Fruit fly (Drosophila melanogaster): ENCODE measurements around the gene CG2685.

DNA sequence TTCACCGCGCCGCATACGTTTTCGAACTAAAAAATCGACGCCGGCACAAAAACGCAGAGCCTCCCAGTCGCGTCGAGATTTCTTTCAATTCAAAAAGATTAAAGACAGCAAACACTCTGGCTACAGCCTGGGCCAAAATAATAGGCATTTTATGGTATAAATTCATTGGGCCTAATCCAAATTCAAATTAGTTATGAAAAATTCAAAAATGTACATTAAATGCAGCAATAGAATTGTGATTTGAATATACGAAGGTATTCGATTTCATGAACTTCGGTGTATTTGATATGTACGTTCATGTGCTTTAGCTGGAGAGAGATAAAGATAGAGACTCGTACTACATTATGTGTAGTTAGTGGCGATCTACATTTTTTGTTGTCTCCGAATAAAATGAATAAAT, 30.3 kb upstream of the CG2685 start, which contains the start of gene Syx4:
- TF ChIP-seq psq (optimal IDR thresholded peaks at IDR 0.05) (no peak), CG8478 (optimal IDR thresholded peaks at IDR 0.05) (no peak), usp (GFP tag; optimal IDR thresholded peaks at IDR 0.05) (no peak), pan (optimal IDR thresholded peaks at IDR 0.05) (no peak), Dll (optimal IDR thresholded peaks at IDR 0.05) (no peak), EcR (GFP tag; optimal IDR thresholded peaks at IDR 0.05) (no peak)

All from whole organism.